Fruit fly (Drosophila melanogaster): ENCODE data around the gene CG17754.

DNA sequence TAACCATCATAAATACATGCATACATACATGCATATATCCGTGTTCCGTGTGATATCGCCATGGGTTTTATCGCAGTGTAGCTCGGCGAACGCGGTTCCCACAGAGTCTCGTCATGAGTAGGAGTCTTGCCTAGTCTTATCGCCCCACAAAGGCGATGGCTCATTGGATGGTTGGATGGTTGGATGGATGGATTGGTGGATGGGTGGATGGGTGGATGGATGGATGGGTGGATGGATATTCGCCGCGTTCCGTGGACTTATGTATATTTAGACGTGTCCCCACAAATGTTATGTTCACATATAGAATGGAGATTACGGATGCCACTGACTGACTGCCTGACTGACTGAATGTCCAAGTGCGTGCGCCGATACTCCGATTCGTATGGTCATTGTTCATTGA is 41.0 kb downstream of the CG17754 start:
- TF ChIP-seq ttk (optimal IDR thresholded peaks at IDR 0.05): no peak
- no peak for TF ChIP-seq h (optimal IDR thresholded peaks at IDR 0.05)
- TF ChIP-seq Myc (optimal IDR thresholded peaks at IDR 0.05): no peak
- TF ChIP-seq psq (optimal IDR thresholded peaks at IDR 0.05): no peak
- no peak for TF ChIP-seq insv (optimal IDR thresholded peaks at IDR 0.05)

Data from Kc167 (cell line).